Worm (Caenorhabditis elegans): Measurements from ENCODE around the gene orc-1.

ce11 chrIII:10600894-10601293 is 42.0 kb upstream of the orc-1 start:
- TF ChIP-seq mdl-1 (tag; optimal IDR thresholded peaks at IDR 0.05) (no peak), nhr-77 (tag; optimal IDR thresholded peaks at IDR 0.05) (no peak), nfya-1 (tag; optimal IDR thresholded peaks at IDR 0.05; ENCODE audit: insufficient read depth) (no peak), ztf-4 (tag; optimal IDR thresholded peaks at IDR 0.05) (no peak), snpc-4 (tag; optimal IDR thresholded peaks at IDR 0.05) (no peak), egl-27 (tag; optimal IDR thresholded peaks at IDR 0.05) (no peak), aly-2 (tag; optimal IDR thresholded peaks at IDR 0.05) (no peak), hmg-11 (tag; optimal IDR thresholded peaks at IDR 0.05) (no peak), skn-1 (tag; optimal IDR thresholded peaks at IDR 0.05) (no peak)
